Worm (Caenorhabditis elegans) whole organism, late embryonic: Measurements from ENCODE around the gene Y67A10A.2.

Experiments used
- C38D4.7 ChIP-seq: fragments of 200-800 bp; sonication (Bioruptor generic); optimal IDR thresholded peaks from 2 replicates; lab custom pipeline; 2018; ENCODE audit warnings: mild to moderate bottlenecking, missing genetic modification characterization, moderate library complexity, missing compliant biosample characterization
- F13H6.1 ChIP-seq: sonication (generic microtip); optimal IDR thresholded peaks from 2 replicates; lab custom pipeline; 2016; ENCODE audit warnings: missing genetic modification characterization, missing compliant biosample characterization
- K02D7.2 ChIP-seq: sonication (generic microtip); optimal IDR thresholded peaks from 2 replicates; lab custom pipeline; 2017; ENCODE audit warnings: mild to moderate bottlenecking, missing genetic modification characterization, missing compliant biosample characterization
- ahr-1 ChIP-seq: sonication (generic microtip); optimal IDR thresholded peaks from 2 replicates; lab custom pipeline; 2016; ENCODE audit warnings: missing genetic modification characterization, missing compliant biosample characterization
- ama-1 ChIP-seq: fragments of 150-350 bp; optimal IDR thresholded peaks from 2 replicates; lab custom pipeline; 2014
- ceh-14 ChIP-seq: sonication (generic microtip); optimal IDR thresholded peaks from 2 replicates; lab custom pipeline; 2016; ENCODE audit warnings: missing genotype, missing genetic modification characterization, missing compliant biosample characterization
- ceh-19 ChIP-seq: fragments of 200-800 bp; sonication (Bioruptor generic); optimal IDR thresholded peaks from 2 replicates; lab custom pipeline; 2018; ENCODE audit warnings: mild to moderate bottlenecking, missing genetic modification characterization, missing compliant biosample characterization
- ceh-22 ChIP-seq: sonication (generic microtip); optimal IDR thresholded peaks from 2 replicates; lab custom pipeline; 2017; ENCODE audit warnings: missing biosample characterization, missing genetic modification characterization
- ceh-24 ChIP-seq: sonication (generic microtip); optimal IDR thresholded peaks from 2 replicates; lab custom pipeline; 2016; ENCODE audit warnings: mild to moderate bottlenecking, missing genetic modification characterization, missing compliant biosample characterization
- ceh-30 ChIP-seq: fragments of 150-350 bp; optimal IDR thresholded peaks from 2 replicates; lab custom pipeline; 2014; ENCODE audit warnings: missing biosample characterization, missing genetic modification characterization
- ceh-34 ChIP-seq: sonication (generic microtip); optimal IDR thresholded peaks from 2 replicates; lab custom pipeline; 2016; ENCODE audit warnings: mild to moderate bottlenecking, missing genetic modification characterization, missing compliant biosample characterization
- ceh-45 ChIP-seq: fragments of 200-800 bp; sonication (Bioruptor generic); IDR thresholded peaks from 2 replicates; pipeline ENCODE4 v1.3.6; 2022; ENCODE audit warnings: missing genetic modification reagents, missing genetic modification characterization, missing compliant biosample characterization
- ceh-48 ChIP-seq: sonication (generic microtip); optimal IDR thresholded peaks from 2 replicates; lab custom pipeline; 2016; ENCODE audit warnings: missing genetic modification characterization, inconsistent platforms, missing compliant biosample characterization
- dmd-4 ChIP-seq: sonication (generic microtip); optimal IDR thresholded peaks from 2 replicates; lab custom pipeline; 2016; ENCODE audit warnings: borderline replicate concordance, missing genetic modification characterization, missing compliant biosample characterization
- elt-2 ChIP-seq: sonication (generic microtip); optimal IDR thresholded peaks from 2 replicates; lab custom pipeline; 2016; ENCODE audit warnings: missing genetic modification reagents, missing genetic modification characterization, missing compliant biosample characterization
- elt-4 ChIP-seq: sonication (generic microtip); optimal IDR thresholded peaks from 2 replicates; lab custom pipeline; 2016; ENCODE audit warnings: missing genetic modification characterization, missing compliant biosample characterization
- fax-1 ChIP-seq: sonication (generic microtip); optimal IDR thresholded peaks from 2 replicates; lab custom pipeline; 2016; ENCODE audit warnings: missing genotype, missing genetic modification characterization, missing compliant biosample characterization
- fkh-10 ChIP-seq: fragments of 150-350 bp; optimal IDR thresholded peaks from 2 replicates; lab custom pipeline; 2014; ENCODE audit warnings: missing biosample characterization, missing genetic modification reagents, missing genetic modification characterization
- fkh-6 ChIP-seq: sonication (generic microtip); optimal IDR thresholded peaks from 2 replicates; lab custom pipeline; 2016; ENCODE audit warnings: missing genetic modification characterization, missing compliant biosample characterization
- gmeb-2 ChIP-seq: sonication (generic microtip); optimal IDR thresholded peaks from 2 replicates; lab custom pipeline; 2016; ENCODE audit warnings: missing genetic modification characterization, inconsistent platforms, missing compliant biosample characterization
- hlh-13 ChIP-seq: fragments of 200-800 bp; sonication (Bioruptor generic); optimal IDR thresholded peaks from 2 replicates; lab custom pipeline; 2018; ENCODE audit warnings: mild to moderate bottlenecking, missing genetic modification characterization, missing compliant biosample characterization
- hlh-15 ChIP-seq: sonication (generic microtip); optimal IDR thresholded peaks from 2 replicates; lab custom pipeline; 2016; ENCODE audit warnings: missing genetic modification characterization, missing compliant biosample characterization
- hlh-30 ChIP-seq: sonication (generic microtip); optimal IDR thresholded peaks from 2 replicates; lab custom pipeline; 2017; ENCODE audit warnings: antibody characterized with exemption, missing genetic modification characterization, missing compliant biosample characterization; ENCODE audit not compliant: insufficient read depth
- hlh-6 ChIP-seq: sonication (generic microtip); optimal IDR thresholded peaks from 2 replicates; lab custom pipeline; 2016; ENCODE audit warnings: missing genotype, missing genetic modification characterization, missing compliant biosample characterization
- hlh-8 ChIP-seq: sonication (generic microtip); optimal IDR thresholded peaks from 2 replicates; lab custom pipeline; 2016; ENCODE audit warnings: missing genotype, missing genetic modification characterization, missing compliant biosample characterization
- lim-6 ChIP-seq: sonication (generic microtip); optimal IDR thresholded peaks from 2 replicates; lab custom pipeline; 2016; ENCODE audit warnings: missing genetic modification characterization, missing compliant biosample characterization
- lin-11 ChIP-seq: fragments of 200-800 bp; sonication (Bioruptor generic); optimal IDR thresholded peaks from 2 replicates; lab custom pipeline; 2018; ENCODE audit warnings: mild to moderate bottlenecking, missing genetic modification characterization, missing compliant biosample characterization
- madf-2 ChIP-seq: sonication (generic microtip); optimal IDR thresholded peaks from 2 replicates; lab custom pipeline; 2017; ENCODE audit warnings: missing genetic modification characterization, missing compliant biosample characterization
- nfya-1 ChIP-seq: sonication (generic microtip); optimal IDR thresholded peaks from 2 replicates; lab custom pipeline; 2017; ENCODE audit warnings: missing genetic modification characterization, mild to moderate bottlenecking, missing compliant biosample characterization, antibody characterized with exemption, moderate library complexity
- nhr-11 ChIP-seq: fragments of 150-350 bp; optimal IDR thresholded peaks from 2 replicates; lab custom pipeline; 2014; ENCODE audit warnings: missing biosample characterization, missing genetic modification characterization
- nhr-232 ChIP-seq: sonication (generic microtip); optimal IDR thresholded peaks from 2 replicates; lab custom pipeline; 2016; ENCODE audit warnings: missing genetic modification characterization, missing compliant biosample characterization
- npax-4 ChIP-seq: sonication (generic microtip); optimal IDR thresholded peaks from 2 replicates; lab custom pipeline; 2016; ENCODE audit warnings: missing genetic modification characterization, missing compliant biosample characterization
- odd-2 ChIP-seq: sonication (generic microtip); optimal IDR thresholded peaks from 2 replicates; lab custom pipeline; 2017; ENCODE audit warnings: antibody characterized with exemption, mild to moderate bottlenecking, missing genetic modification characterization, missing compliant biosample characterization
- pag-3 ChIP-seq: sonication (generic microtip); optimal IDR thresholded peaks from 2 replicates; lab custom pipeline; 2016; ENCODE audit warnings: missing compliant biosample characterization, missing genetic modification characterization, borderline replicate concordance
- pax-1 ChIP-seq: fragments of 150-350 bp; optimal IDR thresholded peaks from 2 replicates; lab custom pipeline; 2014; ENCODE audit warnings: missing biosample characterization, missing genetic modification characterization
- pha-2 ChIP-seq: sonication (generic microtip); optimal IDR thresholded peaks from 2 replicates; lab custom pipeline; 2017; ENCODE audit warnings: mild to moderate bottlenecking, missing genetic modification characterization, missing compliant biosample characterization
- pros-1 ChIP-seq: fragments of 150-350 bp; optimal IDR thresholded peaks from 2 replicates; lab custom pipeline; 2014; ENCODE audit warnings: missing biosample characterization, missing genetic modification reagents, missing genetic modification characterization
- ref-2 ChIP-seq: sonication (generic microtip); optimal IDR thresholded peaks from 2 replicates; lab custom pipeline; 2016; ENCODE audit warnings: missing genetic modification characterization, missing compliant biosample characterization
- rnt-1 ChIP-seq: sonication (generic microtip); optimal IDR thresholded peaks from 2 replicates; lab custom pipeline; 2016; ENCODE audit warnings: missing genetic modification characterization, missing compliant biosample characterization
- sox-2 ChIP-seq: fragments of 200-800 bp; sonication (Bioruptor generic); IDR thresholded peaks from 2 replicates; pipeline ENCODE4 v1.3.6; 2022; ENCODE audit warnings: missing genetic modification reagents, missing genetic modification characterization, missing compliant biosample characterization
- sox-4 ChIP-seq: sonication (generic microtip); optimal IDR thresholded peaks from 2 replicates; lab custom pipeline; 2017; ENCODE audit warnings: mild to moderate bottlenecking, missing genetic modification characterization, inconsistent platforms, missing compliant biosample characterization
- syd-9 ChIP-seq: sonication (generic microtip); optimal IDR thresholded peaks from 2 replicates; lab custom pipeline; 2016; ENCODE audit warnings: mild to moderate bottlenecking, missing genetic modification characterization, moderate library complexity, missing compliant biosample characterization
- tbx-2 ChIP-seq: sonication (generic microtip); optimal IDR thresholded peaks from 2 replicates; lab custom pipeline; 2016; ENCODE audit warnings: missing genetic modification characterization, missing compliant biosample characterization
- ttx-3 ChIP-seq: sonication (generic microtip); optimal IDR thresholded peaks from 2 replicates; lab custom pipeline; 2016; ENCODE audit warnings: missing genetic modification reagents, missing genetic modification characterization, missing compliant biosample characterization
- unc-42 ChIP-seq: sonication (generic microtip); optimal IDR thresholded peaks from 2 replicates; lab custom pipeline; 2016; ENCODE audit warnings: missing genotype, missing genetic modification characterization, missing compliant biosample characterization
- unc-55 ChIP-seq: sonication (generic microtip); optimal IDR thresholded peaks from 2 replicates; lab custom pipeline; 2017; ENCODE audit warnings: missing biosample characterization, missing genetic modification reagents, missing genetic modification characterization
- unc-86 ChIP-seq: sonication (generic microtip); optimal IDR thresholded peaks from 2 replicates; lab custom pipeline; 2016; ENCODE audit warnings: missing genetic modification characterization, missing compliant biosample characterization
- zip-5 ChIP-seq: sonication (generic microtip); optimal IDR thresholded peaks from 2 replicates; lab custom pipeline; 2016; ENCODE audit warnings: missing genetic modification characterization, missing compliant biosample characterization

The Y67A10A.2 gene

ce11 chrIV:14339657-14340056 lies 1.8 kb downstream of the Y67A10A.2 start, which contains the start of gene Y67A10A.11:
Y67A10A.11 (plus strand) TSS chrIV:14339957.
- TF ChIP-seq hlh-6 (tag; lab: Kevin White, UChicago), result no peak
- TF ChIP-seq fkh-10, result no peak
- TF ChIP-seq C38D4.7, result no peak
- no peak for TF ChIP-seq hlh-30 (tag; lab: Kevin White, UChicago)
- no peak for TF ChIP-seq pros-1 (tag; lab: Kevin White, UChicago)
- TF ChIP-seq unc-42 (tag; lab: Kevin White, UChicago), result no peak
- no peak for TF ChIP-seq ceh-14
- no peak for TF ChIP-seq dmd-4 (tag; lab: Kevin White, UChicago)
- TF ChIP-seq nhr-11 (tag; lab: Kevin White, UChicago), result no peak
- no peak for TF ChIP-seq madf-2 (tag; lab: Kevin White, UChicago)
- TF ChIP-seq zip-5 (tag; lab: Kevin White, UChicago), result no peak
- TF ChIP-seq ceh-22 (tag; lab: Kevin White, UChicago), result no peak
- TF ChIP-seq rnt-1 (tag; lab: Kevin White, UChicago), result no peak

ce11 chrIV:14343756-14344155 lies 5.9 kb downstream of the Y67A10A.2 start, which contains the start of gene srlf-28:
srlf-28 (minus strand) TSS chrIV:14343856.
- TF ChIP-seq fkh-6 (tag; lab: Kevin White, UChicago) (no peak), pha-2 (tag; lab: Kevin White, UChicago) (no peak), pros-1 (tag; lab: Kevin White, UChicago) (no peak), ceh-45 (GFP tag; lab: Robert Waterston, UW) (no peak), odd-2 (tag; lab: Kevin White, UChicago) (no peak)

- TF ChIP-seq ama-1 (lab: Kevin White, UChicago) (no peak), ceh-34 (no peak), elt-4 (tag; lab: Kevin White, UChicago) (no peak), hlh-30 (tag; lab: Kevin White, UChicago) (no peak), ref-2 (no peak), lin-11 (tag; lab: Kevin White, UChicago) (no peak), ceh-48 (tag; lab: Kevin White, UChicago) (no peak)
Observed at ce11 chrIV:14350651-14351050, 12.8 kb downstream of the Y67A10A.2 start, which contains the start of gene oac-56. oac-56 (minus strand) TSS chrIV:14350751.

ce11 chrIV:14356120-14356519 lies 18.3 kb downstream of the Y67A10A.2 start:
- TF ChIP-seq unc-86 (tag; lab: Kevin White, UChicago), result no peak
- TF ChIP-seq F13H6.1 (tag; lab: Kevin White, UChicago), result no peak
- no peak for TF ChIP-seq lim-6 (tag; lab: Kevin White, UChicago)
- TF ChIP-seq pag-3, result no peak
- no peak for TF ChIP-seq madf-2 (tag; lab: Kevin White, UChicago)
- no peak for TF ChIP-seq hlh-13 (GFP tag; lab: Kevin White, UChicago)
- TF ChIP-seq nhr-232 (tag; lab: Kevin White, UChicago), result no peak
- TF ChIP-seq tbx-2 (tag; lab: Kevin White, UChicago), result no peak
- no peak for TF ChIP-seq elt-2 (tag; lab: Kevin White, UChicago)
- TF ChIP-seq nhr-11 (tag; lab: Kevin White, UChicago), result no peak
- peak; percentile 53 for TF ChIP-seq nfya-1 (tag; lab: Kevin White, UChicago)
- no peak for TF ChIP-seq ceh-45 (GFP tag; lab: Robert Waterston, UW)
- TF ChIP-seq unc-42 (tag; lab: Kevin White, UChicago), result peak; percentile 82
- TF ChIP-seq unc-55, result peak; percentile 76
- TF ChIP-seq pax-1, result no peak
- TF ChIP-seq sox-2, result no peak
- TF ChIP-seq K02D7.2 (tag; lab: Kevin White, UChicago), result no peak
- no peak for TF ChIP-seq pha-2 (tag; lab: Kevin White, UChicago)
- TF ChIP-seq ceh-19 (GFP tag; lab: Kevin White, UChicago), result peak; percentile 2
- peak; percentile 54 for TF ChIP-seq hlh-8 (tag; lab: Kevin White, UChicago)
- no peak for TF ChIP-seq fax-1 (tag; lab: Kevin White, UChicago)
- no peak for TF ChIP-seq syd-9 (tag; lab: Kevin White, UChicago)
- TF ChIP-seq sox-4 (tag; lab: Kevin White, UChicago), result no peak
- TF ChIP-seq ceh-24 (tag; lab: Kevin White, UChicago), result no peak
- no peak for TF ChIP-seq ttx-3 (tag; lab: Kevin White, UChicago)
- TF ChIP-seq ceh-48 (tag; lab: Kevin White, UChicago), result no peak
- TF ChIP-seq hlh-15 (tag; lab: Kevin White, UChicago), result no peak
- no peak for TF ChIP-seq gmeb-2 (tag; lab: Kevin White, UChicago)
- TF ChIP-seq npax-4, result no peak
- TF ChIP-seq ahr-1 (tag; lab: Kevin White, UChicago), result no peak
- TF ChIP-seq ceh-30 (tag; lab: Kevin White, UChicago), result no peak
